Worm (Caenorhabditis elegans) whole organism, L3 larva: ENCODE measurements around the gene ZC239.20.
"Not testable (repeated sequence)": the region's sequence is repeated elsewhere in the genome, so short reads cannot be mapped to it uniquely, and the experiment has no call there.

Experiments
- lin-15B ChIP-seq: fragments of 150-350 bp; optimal IDR thresholded peaks from 2 replicates; lab custom pipeline; 2014; ENCODE audit warnings: missing biosample characterization, missing genetic modification characterization
- nhr-237 ChIP-seq: fragments of 150-350 bp; optimal IDR thresholded peaks from 2 replicates; lab custom pipeline; 2014; ENCODE audit warnings: missing biosample characterization, missing genetic modification characterization
- pha-4 ChIP-seq: fragments of 150-350 bp; optimal IDR thresholded peaks from 2 replicates; lab custom pipeline; 2014; ENCODE audit warnings: missing biosample characterization, missing genetic modification reagents, missing genetic modification characterization
- pqm-1 ChIP-seq: fragments of 150-350 bp; optimal IDR thresholded peaks from 2 replicates; lab custom pipeline; 2017; ENCODE audit warnings: missing biosample characterization, missing genetic modification characterization, inconsistent platforms
- sea-2 ChIP-seq: fragments of 150-350 bp; sonication (generic microtip); optimal IDR thresholded peaks from 4 replicates; lab custom pipeline; 2014; ENCODE audit warnings: missing biosample characterization, missing genetic modification reagents, missing genetic modification characterization
- skn-1 ChIP-seq: fragments of 150-350 bp; optimal IDR thresholded peaks from 2 replicates; lab custom pipeline; 2014; ENCODE audit warnings: missing biosample characterization, missing genetic modification characterization
- unc-39 ChIP-seq: sonication (generic microtip); optimal IDR thresholded peaks from 4 replicates; lab custom pipeline; 2017; ENCODE audit warnings: missing biosample characterization, missing genetic modification characterization
- unc-62 ChIP-seq: fragments of 150-350 bp; sonication (generic microtip); optimal IDR thresholded peaks from 4 replicates; lab custom pipeline; 2014; ENCODE audit warnings: missing biosample characterization, missing genetic modification reagents, missing genetic modification characterization
- ztf-11 ChIP-seq: fragments of 150-350 bp; optimal IDR thresholded peaks from 2 replicates; lab custom pipeline; 2014; ENCODE audit warnings: missing biosample characterization, missing genetic modification characterization

- TF ChIP-seq pqm-1 (tag; lab: Kevin White, UChicago); nhr-237 (tag; lab: Kevin White, UChicago); sea-2 (GFP tag; lab: Kevin White, UChicago); lin-15B (tag; lab: Kevin White, UChicago); pha-4 (tag; lab: Kevin White, UChicago); skn-1; unc-62 (GFP tag; lab: Kevin White, UChicago); unc-39 (tag; lab: Kevin White, UChicago); ztf-11 (tag; lab: Kevin White, UChicago): not testable (repeated sequence)
Observed at ce11 chrII:3201242-3201641, 5.1 kb downstream of the ZC239.20 start, which contains the start of gene sri-48.
